Fruit fly (Drosophila melanogaster) whole organism, wandering third instar larva: ENCODE data around the gene Sil1.

ENCODE experiments used
- Abd-B ChIP-seq: fragments of >200 bp; optimal IDR thresholded peaks from 2 replicates; lab custom pipeline; 2017; ENCODE audit warnings: missing biosample characterization, missing genetic modification characterization
- CG32264 ChIP-seq: fragments of 200-800 bp; sonication (Bioruptor generic); optimal IDR thresholded peaks from 2 replicates; lab custom pipeline; 2016; ENCODE audit warnings: missing biosample characterization, missing genetic modification characterization
- CG9705 ChIP-seq: fragments of 200-800 bp; sonication (Bioruptor generic); optimal IDR thresholded peaks from 2 replicates; lab custom pipeline; 2018; ENCODE audit warnings: missing biosample characterization, mild to moderate bottlenecking, missing genetic modification characterization
- CrebA ChIP-seq: fragments of 200-800 bp; sonication (Bioruptor generic); optimal IDR thresholded peaks from 2 replicates; lab custom pipeline; 2016; ENCODE audit warnings: missing biosample characterization, mild to moderate bottlenecking, missing genetic modification characterization, borderline replicate concordance
- Dfd ChIP-seq: fragments of >200 bp; optimal IDR thresholded peaks from 2 replicates; lab custom pipeline; 2017; ENCODE audit warnings: missing biosample characterization, missing genetic modification characterization
- Dif ChIP-seq: fragments of 200-275, 200-300 bp; sonication (Bioruptor generic); optimal IDR thresholded peaks from 2 replicates; lab custom pipeline; 2018; ENCODE audit warnings: missing biosample characterization, missing genetic modification characterization; ENCODE audit not compliant: partially characterized antibody
- GATAd ChIP-seq: sonication (Bioruptor generic); optimal IDR thresholded peaks from 2 replicates; lab custom pipeline; 2016; ENCODE audit warnings: missing biosample characterization, missing genetic modification characterization
- HLH106 ChIP-seq: fragments of 200-800 bp; optimal IDR thresholded peaks from 3 replicates; lab custom pipeline; 2019; ENCODE audit warnings: missing biosample characterization, mild to moderate bottlenecking, missing genetic modification characterization, moderate library complexity
- Hnf4 ChIP-seq: fragments of 200-800 bp; sonication (Bioruptor generic); optimal IDR thresholded peaks from 2 replicates; lab custom pipeline; 2016; ENCODE audit warnings: missing biosample characterization, mild to moderate bottlenecking, missing genetic modification characterization
- Hr78 ChIP-seq: fragments of >200 bp; optimal IDR thresholded peaks from 2 replicates; lab custom pipeline; 2017; ENCODE audit warnings: missing biosample characterization, missing genetic modification characterization
- Hr83 ChIP-seq: fragments of 200-300 bp; sonication (Bioruptor generic); optimal IDR thresholded peaks from 2 replicates; lab custom pipeline; 2016; ENCODE audit warnings: missing biosample characterization, mild to moderate bottlenecking, missing genetic modification characterization, moderate library complexity; ENCODE audit not compliant: poor library complexity, severe bottlenecking
- Jra ChIP-seq: sonication (Bioruptor generic); optimal IDR thresholded peaks from 2 replicates; lab custom pipeline; 2016; ENCODE audit warnings: missing biosample characterization, missing genetic modification characterization
- Mio ChIP-seq: sonication (Bioruptor generic); optimal IDR thresholded peaks from 2 replicates; lab custom pipeline; 2016; ENCODE audit warnings: missing biosample characterization, missing genetic modification characterization
- Myc ChIP-seq: fragments of >200 bp; optimal IDR thresholded peaks from 2 replicates; lab custom pipeline; 2017
- OdsH ChIP-seq: fragments of 200-800 bp; sonication (Bioruptor generic); optimal IDR thresholded peaks from 2 replicates; lab custom pipeline; 2016; ENCODE audit warnings: missing biosample characterization, mild to moderate bottlenecking, missing genetic modification characterization
- Rel ChIP-seq, 2 experiments: fragments of 200-800 bp; sonication (Bioruptor generic) in 1 of 2; optimal IDR thresholded peaks; 2 replicates in 1 of 2; 3 replicates in 1 of 2; lab custom pipeline; 2016 to 2019; ENCODE audit warnings: mild to moderate bottlenecking in 2 of 2, missing biosample characterization in 2 of 2, missing genetic modification characterization in 2 of 2, moderate library complexity in 1 of 2
- Sp1 ChIP-seq: fragments of 200-800 bp; sonication (Bioruptor generic); optimal IDR thresholded peaks from 3 replicates; lab custom pipeline; 2019; ENCODE audit warnings: missing biosample characterization, mild to moderate bottlenecking, missing genetic modification characterization, moderate library complexity
- Vsx2 ChIP-seq: fragments of 200-300, 225-300 bp; sonication (Bioruptor generic); optimal IDR thresholded peaks from 2 replicates; lab custom pipeline; 2018; ENCODE audit warnings: missing biosample characterization, missing genetic modification characterization; ENCODE audit not compliant: partially characterized antibody
- br ChIP-seq: fragments of 200-800 bp; sonication (Bioruptor generic); optimal IDR thresholded peaks from 2 replicates; lab custom pipeline; 2016; ENCODE audit warnings: missing biosample characterization, missing genetic modification characterization
- brk ChIP-seq: fragments of 200-800 bp; sonication (Bioruptor generic); optimal IDR thresholded peaks from 2 replicates; lab custom pipeline; 2016; ENCODE audit warnings: missing biosample characterization, mild to moderate bottlenecking, missing genetic modification characterization
- dl ChIP-seq, 2 experiments: fragments of 175-275, 200-275 bp in 1 of 2; fragments of 200-275 bp in 1 of 2; sonication (Bioruptor generic); optimal IDR thresholded peaks; lab custom pipeline; 2018; ENCODE audit warnings: mild to moderate bottlenecking in 2 of 2, missing biosample characterization in 2 of 2, missing genetic modification characterization in 2 of 2, moderate library complexity in 2 of 2; ENCODE audit not compliant: partially characterized antibody in 2 of 2, insufficient read depth in 1 of 2
- dmrt93B ChIP-seq: fragments of 200-800 bp; sonication (Bioruptor generic); optimal IDR thresholded peaks from 2 replicates; lab custom pipeline; 2018; ENCODE audit warnings: missing biosample characterization, mild to moderate bottlenecking, missing genetic modification characterization
- dsf ChIP-seq: sonication (Bioruptor generic); optimal IDR thresholded peaks from 2 replicates; lab custom pipeline; 2016; ENCODE audit warnings: missing biosample characterization, missing genetic modification characterization, borderline replicate concordance
- ey ChIP-seq: fragments of 200-800 bp; sonication (Bioruptor generic); optimal IDR thresholded peaks from 2 replicates; lab custom pipeline; 2016; ENCODE audit warnings: missing biosample characterization, missing genetic modification characterization
- foxo ChIP-seq, 2 experiments: fragments of 200-800 bp; sonication (Bioruptor generic); optimal IDR thresholded peaks; 2 replicates in 1 of 2; 3 replicates in 1 of 2; lab custom pipeline; 2016 to 2017; ENCODE audit warnings: missing biosample characterization in 2 of 2, missing genetic modification characterization in 2 of 2
- fru ChIP-seq: fragments of 200-800 bp; sonication (Bioruptor generic); optimal IDR thresholded peaks from 3 replicates; lab custom pipeline; 2016; ENCODE audit warnings: missing biosample characterization, mild to moderate bottlenecking, missing genetic modification characterization
- h ChIP-seq: fragments of 200-800 bp; sonication (Bioruptor generic); optimal IDR thresholded peaks from 3 replicates; lab custom pipeline; 2016; ENCODE audit warnings: missing biosample characterization, mild to moderate bottlenecking, missing genetic modification characterization
- jim ChIP-seq: fragments of 175-275, 200-325 bp; sonication (Bioruptor generic); optimal IDR thresholded peaks from 2 replicates; lab custom pipeline; 2016; ENCODE audit warnings: missing biosample characterization, mild to moderate bottlenecking, missing genetic modification characterization
- lola ChIP-seq: fragments of >200 bp; optimal IDR thresholded peaks from 2 replicates; lab custom pipeline; 2017; ENCODE audit warnings: missing biosample characterization, missing genetic modification characterization
- pan ChIP-seq: fragments of >200 bp; optimal IDR thresholded peaks from 2 replicates; lab custom pipeline; 2017
- psq ChIP-seq: fragments of 200-800 bp; sonication (Bioruptor generic); optimal IDR thresholded peaks from 3 replicates; lab custom pipeline; 2017; ENCODE audit warnings: missing biosample characterization, mild to moderate bottlenecking, missing genetic modification characterization, moderate library complexity
- sage ChIP-seq: fragments of 200-800 bp; sonication (Bioruptor generic); optimal IDR thresholded peaks from 2 replicates; lab custom pipeline; 2016; ENCODE audit warnings: missing biosample characterization, mild to moderate bottlenecking, missing genetic modification characterization
- sv ChIP-seq: fragments of 200-800 bp; sonication (Bioruptor generic); optimal IDR thresholded peaks from 3 replicates; lab custom pipeline; 2016; ENCODE audit warnings: missing biosample characterization, missing genetic modification characterization
- tai ChIP-seq: sonication (Bioruptor generic); optimal IDR thresholded peaks from 2 replicates; lab custom pipeline; 2016; ENCODE audit warnings: missing biosample characterization, missing genetic modification characterization
- usp ChIP-seq: fragments of >200 bp; optimal IDR thresholded peaks from 2 replicates; lab custom pipeline; 2017; ENCODE audit warnings: missing biosample characterization, missing genetic modification characterization
- woc ChIP-seq: sonication (Bioruptor generic); optimal IDR thresholded peaks from 2 replicates; lab custom pipeline; 2016; ENCODE audit warnings: missing biosample characterization, mild to moderate bottlenecking, missing genetic modification characterization

The Sil1 gene

DNA sequence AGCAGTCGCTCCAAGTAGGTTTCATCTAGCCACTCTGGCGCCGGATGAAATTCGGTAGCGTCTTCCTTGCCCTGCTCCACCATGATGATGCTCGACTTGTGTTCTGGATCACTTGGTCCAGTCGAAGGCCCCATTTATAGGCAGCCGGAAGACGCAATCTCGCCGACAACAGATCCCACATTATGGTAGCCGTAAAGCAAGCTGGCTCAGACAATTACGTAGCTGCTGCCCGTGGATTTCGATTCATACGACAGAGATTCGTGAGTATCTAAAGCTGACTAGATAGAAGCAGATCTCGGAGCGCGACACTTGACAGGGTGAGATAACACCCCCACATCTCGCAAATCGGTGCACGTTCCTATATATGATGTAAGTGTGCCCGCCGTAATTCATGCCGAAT, 41.8 kb upstream of the Sil1 start, which contains the start of gene CG10513:
TSS of gene CG10513 (minus strand) at position 101 of the 400 bp plus-strand sequence.
- no peak for TF ChIP-seq Dif
- no peak for TF ChIP-seq Hnf4
- TF ChIP-seq CrebA (GFP tag; lab: Kevin White, UChicago), result no peak
- TF ChIP-seq CG32264 (GFP tag; lab: Kevin White, UChicago), result no peak
- no peak for TF ChIP-seq br (GFP tag; lab: Kevin White, UChicago)
- no peak for TF ChIP-seq Dfd (GFP tag; lab: Kevin White, UChicago)

dm6 chr3R:25275276-25275675, 39.9 kb upstream of the Sil1 start:
- TF ChIP-seq CG9705 (GFP tag; lab: Kevin White, UChicago) (no peak), CG32264 (GFP tag; lab: Kevin White, UChicago) (no peak), psq (no peak), Dif (no peak), Mio (no peak), dmrt93B (no peak)

DNA sequence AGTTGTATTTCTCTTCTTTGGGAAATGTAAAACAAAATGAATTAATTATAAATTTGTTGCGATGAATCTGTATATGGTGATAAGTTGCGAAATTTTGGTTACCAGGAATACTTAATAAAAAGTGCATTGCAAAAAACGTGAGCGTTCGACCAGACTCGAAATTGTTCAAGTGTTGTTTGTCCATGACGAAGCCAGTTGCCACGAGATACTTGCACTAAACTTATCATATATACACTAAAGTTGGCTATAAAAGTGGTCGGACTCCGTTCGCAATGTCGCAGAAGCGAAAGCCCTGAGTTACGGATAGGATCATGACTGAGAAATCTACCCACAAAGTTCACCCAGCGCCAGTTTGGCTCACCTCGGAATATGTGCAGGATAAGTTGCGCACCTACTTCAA, 38.2 kb upstream of the Sil1 start, which contains the start of gene CG11878:
TSS of gene CG11878 (plus strand) at position 301 of the 400 bp plus-strand sequence.
- no peak for TF ChIP-seq OdsH (GFP tag; lab: Kevin White, UChicago)
- TF ChIP-seq br (GFP tag; lab: Kevin White, UChicago), result no peak
- no peak for TF ChIP-seq Hnf4
- TF ChIP-seq tai (GFP tag; lab: Kevin White, UChicago), result no peak
- TF ChIP-seq usp (GFP tag; lab: Kevin White, UChicago), result no peak
- TF ChIP-seq dsf, result no peak
- no peak for TF ChIP-seq fru (GFP tag; lab: Kevin White, UChicago)
- no peak for TF ChIP-seq CrebA (GFP tag; lab: Kevin White, UChicago)
- no peak for TF ChIP-seq dmrt93B
- TF ChIP-seq dl (GFP tag; optimal IDR thresholded peaks at IDR 0.05; lab: Kevin White, UChicago; ENCODE audit: insufficient read depth in 1 of 2, partially characterized antibody in 2 of 2), result no peak
- TF ChIP-seq CG32264 (GFP tag; lab: Kevin White, UChicago), result no peak
- no peak for TF ChIP-seq CG9705 (GFP tag; lab: Kevin White, UChicago)
- TF ChIP-seq h (GFP tag; lab: Kevin White, UChicago), result no peak
- TF ChIP-seq foxo (GFP tag; optimal IDR thresholded peaks at IDR 0.05; lab: Kevin White, UChicago), result no peak
- TF ChIP-seq, all 38 proteins: peak for 0

- TF ChIP-seq Hr83 (GFP tag; lab: Kevin White, UChicago), result no peak
- TF ChIP-seq Hnf4, result no peak
- no peak for TF ChIP-seq br (GFP tag; lab: Kevin White, UChicago)
- no peak for TF ChIP-seq dl (GFP tag; optimal IDR thresholded peaks at IDR 0.05; lab: Kevin White, UChicago; ENCODE audit: insufficient read depth in 1 of 2, partially characterized antibody in 2 of 2)
- no peak for TF ChIP-seq Vsx2 (GFP tag; lab: Kevin White, UChicago)
- no peak for TF ChIP-seq Hr78 (GFP tag; lab: Kevin White, UChicago)
- TF ChIP-seq GATAd (GFP tag; lab: Kevin White, UChicago), result no peak
- TF ChIP-seq woc (GFP tag; lab: Kevin White, UChicago), result no peak
- no peak for TF ChIP-seq tai (GFP tag; lab: Kevin White, UChicago)
- no peak for TF ChIP-seq brk (GFP tag; lab: Kevin White, UChicago)
- no peak for TF ChIP-seq Mio
- no peak for TF ChIP-seq sv
- no peak for TF ChIP-seq lola (GFP tag; lab: Kevin White, UChicago)
Measured at dm6 chr3R:25269909-25270308, 34.6 kb upstream of the Sil1 start, which contains the start of the genes CG11889 and CG11891. Gene CG11889, plus strand, starts transcription at chr3R:25270209. Gene CG11891, plus strand, starts transcription at chr3R:25270209.

- no peak for TF ChIP-seq dl (GFP tag; optimal IDR thresholded peaks at IDR 0.05; lab: Kevin White, UChicago; ENCODE audit: insufficient read depth in 1 of 2, partially characterized antibody in 2 of 2)
Measured at dm6 chr3R:25266751-25267150, 31.4 kb upstream of the Sil1 start.

DNA sequence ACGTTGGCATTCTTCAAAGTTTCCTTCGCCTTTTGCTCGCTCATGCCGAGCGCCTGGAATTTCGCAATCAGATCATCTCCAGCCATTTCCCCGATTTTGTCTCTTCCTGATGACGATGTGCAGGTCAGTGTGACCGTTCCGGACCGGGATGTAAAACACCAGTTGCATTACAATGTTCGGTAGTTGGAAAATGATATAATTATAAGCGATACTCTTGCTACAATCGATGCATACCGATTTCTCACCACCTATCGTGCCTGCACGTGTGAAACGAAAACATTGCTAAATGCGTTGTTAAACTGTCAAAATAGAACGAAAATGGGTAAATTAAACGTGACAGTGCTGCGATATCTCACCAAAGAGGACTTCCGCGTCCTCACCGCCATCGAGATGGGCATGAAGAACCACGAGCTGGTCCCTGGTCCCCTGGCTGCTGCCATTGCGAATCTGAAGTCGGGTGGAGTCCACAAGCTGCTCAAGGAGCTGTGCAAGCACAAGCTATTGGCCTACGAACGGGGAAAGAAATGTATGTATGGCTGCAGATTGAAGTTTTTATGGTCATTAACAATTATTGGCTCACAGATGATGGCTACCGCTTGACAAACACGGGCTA, 30.4 kb upstream of the Sil1 start, which contains the start of the genes GlnRS and RIOK2:
TSS of gene GlnRS (minus strand) at position 133 of the 613 bp plus-strand sequence.
TSS of gene RIOK2 (plus strand) at position 256 of the 613 bp plus-strand sequence.
- TF ChIP-seq Rel (GFP tag; optimal IDR thresholded peaks at IDR 0.05; lab: Kevin White, UChicago), result no peak
- TF ChIP-seq Rel (tag; optimal IDR thresholded peaks at IDR 0.05; lab: Kevin White, UChicago), result peak; percentile 54
- TF ChIP-seq Hr83 (GFP tag; lab: Kevin White, UChicago), result no peak
- no peak for TF ChIP-seq GATAd (GFP tag; lab: Kevin White, UChicago)
- TF ChIP-seq ey (GFP tag; lab: Kevin White, UChicago), result no peak
- TF ChIP-seq pan (lab: Kevin White, UChicago), result no peak
- TF ChIP-seq CrebA (GFP tag; lab: Kevin White, UChicago), result no peak
- TF ChIP-seq woc (GFP tag; lab: Kevin White, UChicago), result no peak
- TF ChIP-seq sage, result no peak
- TF ChIP-seq jim, result no peak
- TF ChIP-seq OdsH (GFP tag; lab: Kevin White, UChicago), result no peak
- no peak for TF ChIP-seq HLH106 (tag; lab: Kevin White, UChicago)
- TF ChIP-seq psq, result no peak
- TF ChIP-seq brk (GFP tag; lab: Kevin White, UChicago), result no peak
- TF ChIP-seq Myc (lab: Kevin White, UChicago), result peak; percentile 75
- TF ChIP-seq Abd-B (GFP tag; lab: Kevin White, UChicago), result peak; percentile 59
- TF ChIP-seq tai (GFP tag; lab: Kevin White, UChicago), result no peak
- TF ChIP-seq dmrt93B, result no peak
- no peak for TF ChIP-seq CG32264 (GFP tag; lab: Kevin White, UChicago)
- peak; percentile 13 for TF ChIP-seq Sp1
- TF ChIP-seq Jra, result no peak
- TF ChIP-seq Hnf4, result no peak
- no peak for TF ChIP-seq foxo (GFP tag; optimal IDR thresholded peaks at IDR 0.05; lab: Kevin White, UChicago)
